Worm (Caenorhabditis elegans): Measurements from ENCODE around the gene cah-3.

- TF ChIP-seq ceh-6 (GFP tag; optimal IDR thresholded peaks at IDR 0.05) = no peak
- no peak for TF ChIP-seq nhr-11 (tag; optimal IDR thresholded peaks at IDR 0.05)
- no peak for TF ChIP-seq fax-1 (tag; optimal IDR thresholded peaks at IDR 0.05)
- TF ChIP-seq tbx-2 (tag; optimal IDR thresholded peaks at IDR 0.05) = no peak
- TF ChIP-seq ceh-19 (GFP tag; optimal IDR thresholded peaks at IDR 0.05) = no peak
- no peak for TF ChIP-seq hlh-6 (tag; optimal IDR thresholded peaks at IDR 0.05)
- no peak for TF ChIP-seq ama-1 (optimal IDR thresholded peaks at IDR 0.05)
- no peak for TF ChIP-seq fkh-6 (tag; optimal IDR thresholded peaks at IDR 0.05)
- TF ChIP-seq madf-2 (tag; optimal IDR thresholded peaks at IDR 0.05) = no peak
- no peak for TF ChIP-seq npax-4 (tag; optimal IDR thresholded peaks at IDR 0.05)
- TF ChIP-seq gmeb-2 (tag; optimal IDR thresholded peaks at IDR 0.05) = no peak
- TF ChIP-seq dve-1 (tag; optimal IDR thresholded peaks at IDR 0.05) = no peak
These were observed 21.1 kb upstream of the cah-3 start for ce11 chrX:16466157-16466556.
